Fruit fly (Drosophila melanogaster) ovary, adult (tissue): ENCODE measurements around the gene PCID2.
"Not testable (repeated sequence)": the region's sequence is repeated elsewhere in the genome, so short reads cannot be mapped to it uniquely, and the experiment has no call there.

Source experiments
- CG17801 ChIP-seq: fragments of 200-800 bp; optimal IDR thresholded peaks from 2 replicates; lab custom pipeline; 2019; ENCODE audit warnings: missing biosample characterization, mild to moderate bottlenecking, missing genetic modification characterization, moderate library complexity; ENCODE audit not compliant: partially characterized antibody

Gene PCID2

dm6 chr3L:11626229-11626826 is at the start of gene PCID2:
Gene PCID2 (plus strand): TSS chr3L:11626441.
- no peak for TF ChIP-seq CG17801

- TF ChIP-seq CG17801: not testable (repeated sequence)
Measured at dm6 chr3L:11576944-11577343, 49.3 kb upstream of the PCID2 start, which contains the start of gene CG33489. Gene CG33489 (minus strand): TSS chr3L:11577044.

- TF ChIP-seq CG17801: no peak
Measured at dm6 chr3L:11577395-11577794, 48.8 kb upstream of the PCID2 start, which contains the start of gene CG33271. Gene CG33271 (minus strand): TSS chr3L:11577495.

- no peak for TF ChIP-seq CG17801
Measured at dm6 chr3L:11578211-11578673, 48.0 kb upstream of the PCID2 start, which contains the start of gene CG33270. Gene CG33270 (minus strand): TSS chr3L:11578623.

- no peak for TF ChIP-seq CG17801
Measured at dm6 chr3L:11578847-11579246, 47.4 kb upstream of the PCID2 start.

dm6 chr3L:11579919-11580318 is 46.3 kb upstream of the PCID2 start, which contains the start of gene CG43390:
Gene CG43390 (minus strand): TSS chr3L:11579950.
- no peak for TF ChIP-seq CG17801

- no peak for TF ChIP-seq CG17801
Measured at dm6 chr3L:11580919-11581318, 45.3 kb upstream of the PCID2 start, which contains the start of gene CG43391. Gene CG43391 (minus strand): TSS chr3L:11581019.

dm6 chr3L:11582097-11582496 is 44.1 kb upstream of the PCID2 start, which contains the start of gene CG33269:
Gene CG33269 (minus strand): TSS chr3L:11582197.
- no peak for TF ChIP-seq CG17801

dm6 chr3L:11583964-11584363 is 42.3 kb upstream of the PCID2 start, which contains the start of gene CG32086:
Gene CG32086 (minus strand): TSS chr3L:11584064.
- TF ChIP-seq CG17801: no peak

- no peak for TF ChIP-seq CG17801
Measured at dm6 chr3L:11586794-11587462, 39.3 kb upstream of the PCID2 start.

- peak; percentile 27 for TF ChIP-seq CG17801
Measured at dm6 chr3L:11587720-11588580, 38.3 kb upstream of the PCID2 start, which contains the start of gene rt. Gene rt (minus strand): TSS chr3L:11587770.

dm6 chr3L:11588594-11588993 is 37.6 kb upstream of the PCID2 start:
- TF ChIP-seq CG17801: no peak

- TF ChIP-seq CG17801: not testable (repeated sequence)
Measured at dm6 chr3L:11589395-11589794, 36.8 kb upstream of the PCID2 start, which contains the start of gene CG7377. Gene CG7377 (plus strand): TSS chr3L:11589695.

dm6 chr3L:11591131-11591530 is 35.1 kb upstream of the PCID2 start, which contains the start of gene CG33268:
Gene CG33268 (minus strand): TSS chr3L:11591231.
- TF ChIP-seq CG17801: no peak

dm6 chr3L:11591803-11592202 is 34.4 kb upstream of the PCID2 start:
- no peak for TF ChIP-seq CG17801

dm6 chr3L:11593778-11594177 is 32.5 kb upstream of the PCID2 start:
- TF ChIP-seq CG17801: no peak
